Fruit fly (Drosophila melanogaster) whole organism, embryonic: Measurements from ENCODE around the gene Vha36-3.

Experiments
- CG12942 ChIP-seq: fragments of 200-800 bp; sonication (Bioruptor generic); optimal IDR thresholded peaks from 3 replicates; lab custom pipeline; 2016; ENCODE audit warnings: missing biosample characterization, missing genetic modification characterization
- CG31365 ChIP-seq: fragments of 200-800 bp; sonication (Bioruptor generic); optimal IDR thresholded peaks from 2 replicates; lab custom pipeline; 2018; ENCODE audit warnings: missing biosample characterization, mild to moderate bottlenecking, missing genetic modification characterization
- Dll ChIP-seq: fragments of 200-800 bp; sonication (Bioruptor generic); IDR thresholded peaks from 4 replicates; pipeline ENCODE4 v1.3.6; 2022; ENCODE audit warnings: missing biosample characterization, missing genetic modification characterization; ENCODE audit not compliant: partially characterized antibody
- Nf-YB ChIP-seq: fragments of 200-800 bp; sonication (Bioruptor generic); optimal IDR thresholded peaks from 3 replicates; lab custom pipeline; 2019; ENCODE audit warnings: missing biosample characterization, mild to moderate bottlenecking, missing genetic modification characterization, moderate library complexity
- Ptx1 ChIP-seq: fragments of 200-800 bp; sonication (Bioruptor generic); IDR thresholded peaks from 2 replicates; pipeline ENCODE4 v1.3.6; 2022; ENCODE audit warnings: missing biosample characterization, missing genetic modification characterization
- ab ChIP-seq: fragments of 200-800 bp; sonication (Bioruptor generic); optimal IDR thresholded peaks from 2 replicates; lab custom pipeline; 2016; ENCODE audit warnings: missing biosample characterization, missing genetic modification characterization
- knrl ChIP-seq: fragments of 200-800 bp; sonication (Bioruptor generic); IDR thresholded peaks from 3 replicates; pipeline ENCODE4 v1.3.6; 2022; ENCODE audit warnings: missing biosample characterization, missing genetic modification characterization; ENCODE audit not compliant: partially characterized antibody
- lilli ChIP-seq: fragments of 200-800 bp; sonication (Bioruptor generic); optimal IDR thresholded peaks from 3 replicates; lab custom pipeline; 2016; ENCODE audit warnings: missing biosample characterization, missing genetic modification characterization
- pb ChIP-seq: fragments of 200-800 bp; sonication (Bioruptor generic); optimal IDR thresholded peaks from 3 replicates; lab custom pipeline; 2016; ENCODE audit warnings: missing biosample characterization, missing genetic modification characterization
- repo ChIP-seq: fragments of 200-800 bp; sonication (Bioruptor generic); optimal IDR thresholded peaks from 2 replicates; lab custom pipeline; 2016; ENCODE audit warnings: missing biosample characterization, missing genetic modification characterization
- usp ChIP-seq: fragments of >200 bp; optimal IDR thresholded peaks from 2 replicates; lab custom pipeline; 2017; ENCODE audit warnings: missing biosample characterization, missing genetic modification characterization

DNA sequence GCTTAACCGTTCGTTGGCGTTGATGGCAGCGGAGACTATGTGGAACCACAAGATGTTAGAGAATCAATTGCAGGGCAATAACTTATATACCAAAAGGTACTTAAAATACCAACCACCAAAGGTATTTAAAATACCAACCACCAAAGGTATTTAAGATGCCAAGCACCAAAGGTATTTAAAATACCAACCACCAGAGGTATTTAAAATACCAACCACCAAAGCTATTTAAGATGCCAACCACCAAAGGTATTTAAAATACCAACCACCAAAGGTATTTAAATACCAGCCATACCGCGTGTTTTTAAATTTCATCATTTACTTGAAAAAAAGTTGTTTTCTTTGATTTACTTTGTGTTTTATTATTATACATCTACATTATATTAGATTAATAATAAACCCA is 37.1 kb upstream of the Vha36-3 start:
- TF ChIP-seq usp (no peak), CG12942 (GFP tag; lab: Kevin White, UChicago) (no peak), Ptx1 (GFP tag; lab: Robert Waterston, UW) (no peak), CG31365 (tag; lab: Kevin White, UChicago) (no peak), Nf-YB (GFP tag; lab: Kevin White, UChicago) (no peak), pb (no peak), Dll (GFP tag; lab: Robert Waterston, UW) (no peak), ab (GFP tag; lab: Kevin White, UChicago) (no peak), knrl (GFP tag; lab: Robert Waterston, UW) (no peak), lilli (GFP tag; lab: Kevin White, UChicago) (no peak), repo (GFP tag; lab: Kevin White, UChicago) (no peak)
